Worm (Caenorhabditis elegans): ENCODE data around the gene Y53G8B.2.

The Y53G8B.2 gene

DNA sequence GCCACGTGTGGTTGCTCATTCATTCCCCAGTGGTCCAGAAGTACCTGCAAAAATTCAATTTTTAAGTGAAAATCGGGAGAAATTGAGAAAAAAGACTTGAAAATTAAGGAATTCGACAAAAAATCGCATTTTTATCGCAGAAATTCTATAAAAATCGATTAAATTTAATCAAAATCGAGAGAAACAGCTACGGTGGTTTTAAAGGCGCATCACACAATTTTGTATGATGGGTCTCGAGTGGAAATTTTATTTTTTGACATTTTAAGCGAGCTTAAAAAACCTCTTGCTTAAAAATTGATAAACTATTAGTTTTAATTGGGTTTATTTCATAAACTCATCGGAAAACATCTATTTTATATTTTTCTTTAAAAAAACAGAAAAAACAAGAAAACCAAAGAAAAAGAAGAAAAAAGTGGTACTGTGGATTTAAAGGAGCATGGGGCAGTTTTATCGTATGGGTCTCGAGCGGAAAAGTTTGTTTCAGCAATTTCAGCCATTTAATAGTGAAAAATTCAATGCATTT lies 23.4 kb upstream of the Y53G8B.2 start, which contains the start of gene nipa-1:
Gene nipa-1 (minus strand): TSS at position 51 of the 523 bp plus-strand sequence.
- TF ChIP-seq rcor-1 (GFP tag; IDR thresholded peaks at IDR 0.05) (no peak), nfya-2 (GFP tag; IDR thresholded peaks at IDR 0.05) (no peak), F57C9.4 (tag; optimal IDR thresholded peaks at IDR 0.05) (no peak), F57A8.1 (GFP tag; optimal IDR thresholded peaks at IDR 0.05) (no peak), Y53F4B.3 (GFP tag; IDR thresholded peaks at IDR 0.05) (no peak), attf-5 (GFP tag; optimal IDR thresholded peaks at IDR 0.05) (no peak), F22D6.2 (tag; optimal IDR thresholded peaks at IDR 0.05) (no peak), efl-1 (GFP tag; optimal IDR thresholded peaks at IDR 0.05) (no peak), lin-26 (GFP tag; IDR thresholded peaks at IDR 0.05) (no peak), ztf-25 (GFP tag; IDR thresholded peaks at IDR 0.05) (no peak), ceh-91 (GFP tag; IDR thresholded peaks at IDR 0.05) (peak; percentile 6; the same call in 1 of the 2 replicates), mcd-1 (GFP tag; IDR thresholded peaks at IDR 0.05) (no peak), aptf-3 (GFP tag; IDR thresholded peaks at IDR 0.05) (no peak), die-1 (tag; optimal IDR thresholded peaks at IDR 0.05) (no peak), D2030.7 (GFP tag; IDR thresholded peaks at IDR 0.05) (peak; percentile 45), F52B5.7 (tag; optimal IDR thresholded peaks at IDR 0.05) (no peak), fkh-3 (tag; optimal IDR thresholded peaks at IDR 0.05) (no peak), chd-7 (tag; optimal IDR thresholded peaks at IDR 0.05) (no peak), lsl-1 (GFP tag; optimal IDR thresholded peaks at IDR 0.05) (peak; percentile 96), nhr-179 (tag; optimal IDR thresholded peaks at IDR 0.05) (no peak), tbx-9 (tag; optimal IDR thresholded peaks at IDR 0.05; ENCODE audit: borderline replicate concordance) (no peak), F23B12.7 (tag; optimal IDR thresholded peaks at IDR 0.05; ENCODE audit: insufficient read depth) (no peak), ztf-22 (GFP tag; optimal IDR thresholded peaks at IDR 0.05) (no peak), madf-8 (GFP tag; conservative IDR thresholded peaks at IDR 0.05) (peak; percentile 74), ztf-6 (GFP tag; IDR thresholded peaks at IDR 0.05) (no peak), Y53G8AR.9 (GFP tag; conservative IDR thresholded peaks at IDR 0.05) (no peak), dpff-1 (tag; optimal IDR thresholded peaks at IDR 0.05) (no peak), mes-4 (tag; optimal IDR thresholded peaks at IDR 0.05) (no peak), Y95B8A.8 (GFP tag; IDR thresholded peaks at IDR 0.05) (no peak), hlh-26 (GFP tag; conservative IDR thresholded peaks at IDR 0.05) (no peak), xnd-1 (tag; optimal IDR thresholded peaks at IDR 0.05) (peak; percentile 95), snpc-4 (GFP tag; optimal IDR thresholded peaks at IDR 0.05) (no peak), snpc-4 (tag; optimal IDR thresholded peaks at IDR 0.05) (no peak), K12H6.12 (tag; optimal IDR thresholded peaks at IDR 0.05) (no peak), dpl-1 (GFP tag; optimal IDR thresholded peaks at IDR 0.05) (peak; percentile 20), F33H1.4 (GFP tag; IDR thresholded peaks at IDR 0.05) (peak; percentile 90), madf-6 (GFP tag; IDR thresholded peaks at IDR 0.05) (peak; percentile 92)

DNA sequence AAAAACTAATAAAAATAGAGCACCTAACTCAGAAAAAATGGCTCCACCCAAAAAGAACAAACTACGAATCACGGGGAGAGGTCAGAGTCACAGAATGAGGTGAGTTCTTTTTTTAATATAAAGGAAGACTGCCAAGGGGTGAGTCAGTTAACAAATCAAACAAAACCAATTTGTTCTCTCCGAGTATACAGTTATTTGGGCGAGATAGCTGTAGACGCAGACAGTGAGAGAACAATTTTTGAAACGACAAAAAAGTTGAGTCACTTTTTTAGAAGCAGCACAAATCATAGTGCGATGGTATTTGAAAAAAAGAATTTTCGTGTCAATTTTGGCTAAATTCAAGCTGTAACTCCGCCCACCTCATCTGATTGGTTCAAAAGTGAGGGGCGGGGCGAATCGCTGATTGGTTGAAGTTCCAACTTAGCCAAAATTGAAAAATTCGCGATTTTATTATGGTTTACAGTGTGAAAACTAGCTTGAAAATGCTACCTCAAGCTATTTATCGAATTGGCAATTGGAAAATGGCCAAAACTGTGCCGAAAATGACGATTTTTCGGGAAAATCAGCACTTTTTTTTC lies 20.5 kb upstream of the Y53G8B.2 start:
- TF ChIP-seq tlf-1 (GFP tag; optimal IDR thresholded peaks at IDR 0.05), result no peak
- no peak for TF ChIP-seq B0336.3 (GFP tag; IDR thresholded peaks at IDR 0.05)
- no peak for TF ChIP-seq rcor-1 (GFP tag; IDR thresholded peaks at IDR 0.05)
- TF ChIP-seq aptf-3 (GFP tag; IDR thresholded peaks at IDR 0.05), result no peak
- TF ChIP-seq F22D6.2 (tag; optimal IDR thresholded peaks at IDR 0.05), result no peak
- TF ChIP-seq athp-1 (tag; optimal IDR thresholded peaks at IDR 0.05), result no peak
- TF ChIP-seq T26A5.8 (tag; optimal IDR thresholded peaks at IDR 0.05), result no peak
- no peak for TF ChIP-seq T07F8.4 (tag; optimal IDR thresholded peaks at IDR 0.05)
- no peak for TF ChIP-seq F57C9.4 (tag; optimal IDR thresholded peaks at IDR 0.05)
- no peak for TF ChIP-seq Y67H2A.10 (GFP tag; conservative IDR thresholded peaks at IDR 0.05)
- TF ChIP-seq bed-1 (GFP tag; IDR thresholded peaks at IDR 0.05), result no peak
- TF ChIP-seq nfyb-1 (GFP tag; IDR thresholded peaks at IDR 0.05), result no peak
- TF ChIP-seq hlh-26 (GFP tag; conservative IDR thresholded peaks at IDR 0.05), result no peak
- no peak for TF ChIP-seq efl-1 (GFP tag; optimal IDR thresholded peaks at IDR 0.05)
- no peak for TF ChIP-seq ceh-100 (GFP tag; IDR thresholded peaks at IDR 0.05)
- TF ChIP-seq B0019.2 (GFP tag; conservative IDR thresholded peaks at IDR 0.05), result no peak
- TF ChIP-seq ceh-58 (GFP tag; IDR thresholded peaks at IDR 0.05), result no peak

Measured in whole organism, young adult.